Worm (Caenorhabditis elegans): ENCODE measurements around the gene srd-23.
"Not testable (repeated sequence)": the region's sequence is repeated elsewhere in the genome, so short reads cannot be mapped to it uniquely, and the experiment has no call there.

Gene srd-23

DNA sequence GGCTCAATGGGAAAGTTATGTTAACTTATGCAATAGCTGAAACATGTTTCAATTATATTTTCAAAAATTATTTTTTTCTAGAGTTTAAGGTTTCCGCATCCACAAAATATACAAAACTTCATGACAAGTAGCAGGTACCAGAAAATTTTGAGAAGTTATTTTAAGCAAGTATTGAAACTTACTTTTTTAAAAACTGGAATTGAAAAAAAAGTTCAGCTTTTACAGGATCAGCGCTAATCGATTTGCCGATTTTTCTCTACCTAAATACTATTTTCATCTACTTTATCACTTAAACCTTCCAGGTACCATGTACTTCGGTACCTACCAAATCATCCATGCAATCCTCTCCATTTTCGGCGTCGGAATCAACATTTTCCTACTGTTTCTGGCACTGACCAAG, at the start of gene srd-23:
Gene srd-23 (plus strand): TSS at position 301 of the 400 bp plus-strand sequence.
- no peak for TF ChIP-seq flt-1 (GFP tag; IDR thresholded peaks at IDR 0.05)
- TF ChIP-seq ztf-23 (GFP tag; IDR thresholded peaks at IDR 0.05) = no peak
- no peak for TF ChIP-seq med-1 (GFP tag; optimal IDR thresholded peaks at IDR 0.05; ENCODE audit: insufficient read depth)
- TF ChIP-seq ztf-29 (GFP tag; IDR thresholded peaks at IDR 0.05) = no peak
- TF ChIP-seq ref-1 (GFP tag; conservative IDR thresholded peaks at IDR 0.05) = no peak
- no peak for TF ChIP-seq cog-1 (tag; optimal IDR thresholded peaks at IDR 0.05)
- TF ChIP-seq tab-1 (GFP tag; IDR thresholded peaks at IDR 0.05) = no peak
- TF ChIP-seq klf-2 (GFP tag; conservative IDR thresholded peaks at IDR 0.05) = no peak
- no peak for TF ChIP-seq T22C8.4 (GFP tag; IDR thresholded peaks at IDR 0.05)

ce11 chrIV:15130189-15130588, 49.5 kb upstream of the srd-23 start:
- peak; percentile 67; the same call in 1 of the 2 replicates for TF ChIP-seq klf-2 (GFP tag; conservative IDR thresholded peaks at IDR 0.05)

DNA sequence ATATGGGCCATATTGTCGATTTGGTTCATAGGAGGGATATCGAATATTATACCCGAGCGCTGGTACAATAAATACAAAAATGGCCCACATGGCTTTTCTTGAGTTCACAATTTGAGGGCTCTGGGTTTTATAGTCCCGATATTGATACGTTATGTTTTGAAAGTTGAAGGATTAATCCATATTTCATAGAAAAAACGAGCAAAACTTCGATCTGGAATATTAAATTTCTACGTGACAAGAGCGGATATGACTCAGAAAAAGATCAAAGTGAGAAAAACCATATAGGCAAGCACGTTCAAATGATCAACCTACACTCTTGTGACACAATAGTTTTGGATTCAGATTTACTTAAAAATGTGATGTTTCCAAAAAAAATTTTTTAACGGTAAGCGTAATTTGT, 48.0 kb upstream of the srd-23 start, which contains the start of gene col-135:
Gene col-135 (minus strand): TSS at position 101 of the 400 bp plus-strand sequence.
- TF ChIP-seq ztf-23 (GFP tag; IDR thresholded peaks at IDR 0.05) (no peak), med-1 (GFP tag; optimal IDR thresholded peaks at IDR 0.05; ENCODE audit: insufficient read depth) (no peak), ref-1 (GFP tag; conservative IDR thresholded peaks at IDR 0.05) (no peak), tab-1 (GFP tag; IDR thresholded peaks at IDR 0.05) (no peak), ztf-29 (GFP tag; IDR thresholded peaks at IDR 0.05) (no peak), cog-1 (tag; optimal IDR thresholded peaks at IDR 0.05) (no peak), flt-1 (GFP tag; IDR thresholded peaks at IDR 0.05) (no peak), klf-2 (GFP tag; conservative IDR thresholded peaks at IDR 0.05) (no peak)

ce11 chrIV:15133899-15134298, 45.8 kb upstream of the srd-23 start, which contains the start of gene M199.8:
Gene M199.8 (minus strand): TSS chrIV:15133999.
- TF ChIP-seq T22C8.4 (GFP tag; IDR thresholded peaks at IDR 0.05); ref-1 (GFP tag; conservative IDR thresholded peaks at IDR 0.05); ztf-29 (GFP tag; IDR thresholded peaks at IDR 0.05): not testable (repeated sequence)

- no peak for TF ChIP-seq cog-1 (tag; optimal IDR thresholded peaks at IDR 0.05)
- TF ChIP-seq ztf-23 (GFP tag; IDR thresholded peaks at IDR 0.05) = no peak
- TF ChIP-seq tab-1 (GFP tag; IDR thresholded peaks at IDR 0.05) = no peak
- no peak for TF ChIP-seq med-1 (GFP tag; optimal IDR thresholded peaks at IDR 0.05; ENCODE audit: insufficient read depth)
- no peak for TF ChIP-seq flt-1 (GFP tag; IDR thresholded peaks at IDR 0.05)
- no peak for TF ChIP-seq ref-1 (GFP tag; conservative IDR thresholded peaks at IDR 0.05)
- no peak for TF ChIP-seq T22C8.4 (GFP tag; IDR thresholded peaks at IDR 0.05)
- TF ChIP-seq ztf-29 (GFP tag; IDR thresholded peaks at IDR 0.05) = no peak
- no peak for TF ChIP-seq klf-2 (GFP tag; conservative IDR thresholded peaks at IDR 0.05)
Measured at ce11 chrIV:15140832-15141231, 38.9 kb upstream of the srd-23 start, which contains the start of gene srg-51. Gene srg-51 (minus strand): TSS chrIV:15140932.

ce11 chrIV:15147104-15147503, 32.6 kb upstream of the srd-23 start, which contains the start of gene str-78:
Gene str-78 (minus strand): TSS chrIV:15147204.
- TF ChIP-seq med-1 (GFP tag; optimal IDR thresholded peaks at IDR 0.05; ENCODE audit: insufficient read depth) (no peak), tab-1 (GFP tag; IDR thresholded peaks at IDR 0.05) (no peak), cog-1 (tag; optimal IDR thresholded peaks at IDR 0.05) (no peak), ztf-23 (GFP tag; IDR thresholded peaks at IDR 0.05) (no peak), flt-1 (GFP tag; IDR thresholded peaks at IDR 0.05) (no peak), T22C8.4 (GFP tag; IDR thresholded peaks at IDR 0.05) (no peak), ztf-29 (GFP tag; IDR thresholded peaks at IDR 0.05) (no peak)

ce11 chrIV:15165602-15166001, 14.1 kb upstream of the srd-23 start:
- TF ChIP-seq klf-2 (GFP tag; conservative IDR thresholded peaks at IDR 0.05) (no peak), ztf-29 (GFP tag; IDR thresholded peaks at IDR 0.05) (no peak), tab-1 (GFP tag; IDR thresholded peaks at IDR 0.05) (no peak), ref-1 (GFP tag; conservative IDR thresholded peaks at IDR 0.05) (no peak), cog-1 (tag; optimal IDR thresholded peaks at IDR 0.05) (no peak), flt-1 (GFP tag; IDR thresholded peaks at IDR 0.05) (no peak), T22C8.4 (GFP tag; IDR thresholded peaks at IDR 0.05) (no peak), med-1 (GFP tag; optimal IDR thresholded peaks at IDR 0.05; ENCODE audit: insufficient read depth) (no peak), ztf-23 (GFP tag; IDR thresholded peaks at IDR 0.05) (no peak)

- TF ChIP-seq cog-1 (tag; optimal IDR thresholded peaks at IDR 0.05) (no peak), ref-1 (GFP tag; conservative IDR thresholded peaks at IDR 0.05) (no peak)
Measured at ce11 chrIV:15168442-15168841, 11.3 kb upstream of the srd-23 start.

- TF ChIP-seq cog-1 (tag; optimal IDR thresholded peaks at IDR 0.05) (no peak), ref-1 (GFP tag; conservative IDR thresholded peaks at IDR 0.05) (no peak), klf-2 (GFP tag; conservative IDR thresholded peaks at IDR 0.05) (no peak), tab-1 (GFP tag; IDR thresholded peaks at IDR 0.05) (no peak), T22C8.4 (GFP tag; IDR thresholded peaks at IDR 0.05) (no peak), flt-1 (GFP tag; IDR thresholded peaks at IDR 0.05) (no peak)
Measured at ce11 chrIV:15175487-15176128, 4.1 kb upstream of the srd-23 start, which contains the start of gene Y40H7A.4. Gene Y40H7A.4 (minus strand): TSS chrIV:15175537.

DNA sequence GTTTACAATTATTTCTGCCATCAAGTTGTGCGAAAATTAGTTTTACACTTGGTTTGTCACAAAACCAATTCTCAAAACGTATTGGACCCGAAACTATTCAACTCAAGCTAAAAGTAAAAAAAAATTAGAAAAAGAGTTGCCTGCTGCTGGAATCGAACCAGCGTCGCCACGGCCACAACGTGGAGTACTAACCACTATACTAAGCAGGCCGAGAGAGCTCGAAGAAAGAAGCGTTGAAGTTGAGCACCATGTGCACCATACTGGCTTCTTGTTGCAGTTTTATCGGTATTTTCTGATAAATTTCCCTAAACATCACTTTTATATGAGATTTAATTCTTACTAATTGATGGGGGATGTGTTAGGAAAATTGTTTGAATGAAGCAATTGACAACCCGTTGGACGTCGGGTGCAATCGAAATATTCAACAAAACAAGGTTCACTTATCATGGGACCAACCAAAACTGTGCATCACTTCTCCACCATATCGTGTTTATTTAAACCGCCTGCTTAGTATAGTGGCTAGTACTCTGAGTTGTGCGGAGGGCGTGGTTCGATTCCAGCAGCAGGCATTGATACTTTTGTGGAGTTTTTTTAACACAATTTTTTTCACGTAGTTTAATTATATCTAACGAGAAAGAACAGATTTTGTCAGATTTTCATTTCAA, 7.9 kb downstream of the srd-23 start:
- TF ChIP-seq ztf-23 (GFP tag; IDR thresholded peaks at IDR 0.05) (no peak), cog-1 (tag; optimal IDR thresholded peaks at IDR 0.05) (no peak), klf-2 (GFP tag; conservative IDR thresholded peaks at IDR 0.05) (no peak), med-1 (GFP tag; optimal IDR thresholded peaks at IDR 0.05; ENCODE audit: insufficient read depth) (no peak), T22C8.4 (GFP tag; IDR thresholded peaks at IDR 0.05) (no peak), ref-1 (GFP tag; conservative IDR thresholded peaks at IDR 0.05) (no peak), flt-1 (GFP tag; IDR thresholded peaks at IDR 0.05) (no peak), tab-1 (GFP tag; IDR thresholded peaks at IDR 0.05) (no peak), ztf-29 (GFP tag; IDR thresholded peaks at IDR 0.05) (no peak)
